Fruit fly (Drosophila melanogaster): ENCODE data around the gene Fur2.

Fur2 gene

DNA sequence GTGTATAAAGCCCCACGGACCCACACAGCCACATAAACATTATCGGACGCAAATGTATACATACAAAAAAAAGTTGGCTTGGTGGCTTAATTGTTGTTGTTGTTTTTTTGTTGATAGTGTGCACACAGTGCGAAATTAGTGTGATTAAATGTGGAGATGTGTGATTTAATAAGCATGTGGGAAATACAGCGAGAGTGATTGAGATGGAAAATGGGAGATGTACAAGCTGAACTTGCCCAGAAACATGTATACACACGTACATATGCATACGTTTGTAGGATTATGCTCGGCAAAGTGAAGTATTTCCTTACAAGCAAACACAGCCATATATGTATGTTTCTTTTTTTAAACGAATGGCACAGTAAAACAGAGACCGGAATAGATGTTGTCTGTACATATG, 655 bp downstream of the Fur2 start:
- TF ChIP-seq noc (tag; optimal IDR thresholded peaks at IDR 0.05) = no peak

DNA sequence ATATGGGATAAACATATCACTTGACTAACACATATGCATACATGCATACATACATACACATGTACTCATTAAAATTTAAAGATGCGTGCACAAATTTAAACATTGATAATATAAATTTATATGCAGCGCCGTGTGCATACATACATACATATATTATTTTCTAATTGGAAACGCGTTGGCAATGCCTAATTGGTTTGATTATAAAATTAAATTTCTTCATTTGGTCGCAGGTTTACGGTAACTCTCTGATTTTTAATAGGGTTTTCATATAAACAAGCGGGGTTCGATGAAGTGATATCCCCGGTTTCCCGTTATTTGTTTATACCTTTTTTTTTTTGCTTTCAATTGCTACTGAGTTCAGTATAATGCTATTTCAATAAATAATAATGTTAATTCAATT, 1.2 kb downstream of the Fur2 start:
- TF ChIP-seq noc (tag; optimal IDR thresholded peaks at IDR 0.05) = no peak

DNA sequence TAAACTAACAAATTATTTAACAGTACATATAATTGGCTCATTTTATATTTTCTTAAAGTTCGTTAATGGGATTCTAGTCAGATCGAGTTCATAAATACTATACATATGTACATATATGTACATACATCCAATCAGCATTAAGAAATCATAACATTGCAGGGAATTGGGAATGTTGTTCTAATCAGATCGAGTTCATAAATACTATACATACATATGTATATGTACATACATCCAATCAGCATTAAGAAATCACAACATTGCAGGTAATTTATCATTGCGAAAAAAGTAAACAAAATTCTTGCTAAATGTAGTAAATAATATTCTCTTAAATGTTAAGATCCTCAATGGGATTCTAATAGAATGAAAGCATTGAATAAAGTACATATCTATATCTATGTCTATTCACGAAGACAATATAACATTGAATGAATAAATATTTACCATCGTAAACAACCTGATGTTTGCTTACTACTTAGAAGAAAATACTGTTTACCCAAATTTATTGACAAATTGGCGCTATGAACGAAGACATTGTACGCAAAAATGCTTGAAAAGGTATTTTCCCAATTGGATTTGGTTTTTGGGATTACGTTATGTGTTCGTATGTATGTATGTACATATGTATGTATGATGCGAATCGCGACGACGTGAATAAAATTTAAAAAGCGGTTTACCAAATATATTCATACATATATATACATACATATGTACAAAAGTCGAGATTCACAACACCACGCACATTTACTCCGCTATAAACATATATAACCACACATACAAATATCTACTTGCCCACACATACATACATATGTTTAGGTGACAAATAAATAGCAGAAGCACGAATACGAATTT, 11.0 kb downstream of the Fur2 start:
- peak; percentile 90 for TF ChIP-seq noc (tag; optimal IDR thresholded peaks at IDR 0.05)

DNA sequence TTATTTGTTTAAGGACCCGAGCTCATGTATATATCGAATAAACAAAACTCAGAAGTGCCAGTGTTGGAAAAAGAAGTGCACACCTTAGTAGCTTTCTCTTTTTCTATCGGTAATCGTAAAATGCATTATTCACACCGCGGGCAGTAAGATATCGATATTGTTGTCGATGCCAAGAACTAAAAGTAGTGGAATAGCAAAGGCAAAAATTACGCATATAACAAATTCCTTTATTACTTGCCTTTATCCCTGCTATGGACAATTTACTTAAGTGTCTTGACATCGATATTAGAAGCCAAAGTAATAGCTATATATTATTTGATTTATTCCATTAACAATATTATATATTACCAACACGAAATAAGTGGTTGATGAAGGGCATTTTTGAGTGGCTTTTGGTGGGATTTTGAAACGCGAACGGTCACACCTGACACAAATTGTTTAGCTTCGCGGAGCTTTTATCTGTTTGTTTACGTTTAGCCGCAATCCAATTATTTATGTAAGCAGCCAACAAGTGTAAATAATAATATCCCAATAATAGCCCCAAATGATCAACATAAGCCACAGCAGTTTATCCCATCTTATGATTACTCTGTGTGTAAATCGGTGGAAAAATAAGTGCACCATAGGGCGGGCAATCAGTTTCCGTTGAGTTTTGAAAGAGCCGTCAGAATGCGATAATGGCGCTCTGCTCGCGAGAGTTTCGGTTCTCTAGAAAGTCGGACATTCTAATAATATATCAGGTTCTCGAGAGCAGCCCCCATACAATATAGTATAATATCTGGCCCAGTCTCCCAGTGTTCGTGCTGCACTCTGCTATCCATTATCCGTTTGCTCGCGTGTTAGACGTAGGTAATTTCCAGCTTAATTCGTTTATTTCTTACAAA, 12.2 kb downstream of the Fur2 start, which contains the start of the genes CG9992 and CG4239:
CG9992 (minus strand) TSS at position 66 of the 884 bp plus-strand sequence.
CG4239 (plus strand) TSS at position 436 of the 884 bp plus-strand sequence.
- no peak for TF ChIP-seq noc (tag; optimal IDR thresholded peaks at IDR 0.05)

DNA sequence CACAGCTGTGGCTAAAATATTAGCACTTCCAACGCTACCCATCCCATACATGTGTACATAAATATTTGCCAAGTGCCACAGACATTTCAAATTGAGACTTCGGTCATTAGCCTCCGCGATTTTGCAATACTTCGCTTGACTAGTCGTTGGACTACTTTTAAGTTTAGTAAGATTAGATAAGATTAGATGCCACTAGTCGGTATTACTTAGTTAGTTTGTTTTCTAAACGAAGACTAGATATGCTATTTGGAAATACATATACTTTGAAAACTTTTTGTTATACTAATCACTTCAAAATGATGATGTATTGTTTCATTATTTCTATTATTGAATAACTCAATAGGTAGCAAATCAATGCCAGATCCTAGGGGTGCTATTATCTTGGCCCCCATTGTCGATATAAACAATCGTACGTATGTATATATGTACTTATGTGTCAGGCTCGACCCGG, 13.1 kb downstream of the Fur2 start:
- peak; percentile 83 for TF ChIP-seq noc (tag; optimal IDR thresholded peaks at IDR 0.05)

DNA sequence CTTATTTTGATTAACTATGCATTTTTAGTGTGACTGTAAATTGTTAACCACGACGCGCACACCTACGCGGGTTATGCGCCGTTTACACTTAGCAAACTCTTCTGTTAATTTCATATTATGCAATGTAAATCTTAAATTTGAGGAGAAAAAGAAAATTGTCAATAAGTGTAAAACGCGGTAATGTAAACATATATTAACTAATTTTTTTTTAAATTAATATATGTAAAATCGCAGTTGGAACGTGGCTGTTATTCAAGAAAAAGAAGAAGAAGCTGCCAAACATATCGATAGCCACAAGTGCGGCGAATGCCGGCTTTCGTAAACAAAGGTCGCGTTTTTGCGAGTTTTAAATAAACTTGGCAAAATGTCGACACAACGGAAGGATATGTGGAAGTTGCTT, 18.5 kb downstream of the Fur2 start, which contains the start of the genes TH1 and mei-41:
TH1 (minus strand) TSS at position 42 of the 400 bp plus-strand sequence.
mei-41 (plus strand) TSS at position 302 of the 400 bp plus-strand sequence.
- TF ChIP-seq noc (tag; optimal IDR thresholded peaks at IDR 0.05) = no peak

DNA sequence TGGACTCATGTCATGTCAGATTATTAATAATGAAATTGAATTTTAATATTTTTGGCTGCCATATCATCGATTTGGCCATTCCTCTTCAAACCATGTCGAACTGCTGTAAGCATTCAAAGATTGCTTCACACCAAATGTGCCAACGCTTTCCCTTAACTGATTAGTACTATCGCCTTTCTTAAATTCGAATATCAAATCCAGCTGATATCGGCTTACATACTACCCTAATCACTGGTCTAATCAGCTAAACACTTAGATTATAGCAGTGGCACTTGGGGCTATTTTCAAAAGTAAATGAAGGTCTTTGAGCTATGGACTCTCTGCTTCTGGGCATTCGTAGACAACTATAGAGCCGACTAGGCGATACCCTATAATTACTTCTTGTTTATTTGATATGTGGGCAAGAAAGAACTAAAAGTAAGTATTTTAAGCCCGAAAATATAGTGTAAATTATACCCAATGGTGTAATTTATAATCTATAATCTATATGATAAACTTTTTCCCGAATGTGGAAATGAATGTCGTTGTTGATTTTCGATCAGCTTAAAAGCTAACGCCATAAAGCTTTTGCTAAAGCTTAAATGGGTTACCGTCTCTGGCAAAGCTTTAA, 31.0 kb downstream of the Fur2 start:
- TF ChIP-seq noc (tag; optimal IDR thresholded peaks at IDR 0.05) = peak; percentile 86

DNA sequence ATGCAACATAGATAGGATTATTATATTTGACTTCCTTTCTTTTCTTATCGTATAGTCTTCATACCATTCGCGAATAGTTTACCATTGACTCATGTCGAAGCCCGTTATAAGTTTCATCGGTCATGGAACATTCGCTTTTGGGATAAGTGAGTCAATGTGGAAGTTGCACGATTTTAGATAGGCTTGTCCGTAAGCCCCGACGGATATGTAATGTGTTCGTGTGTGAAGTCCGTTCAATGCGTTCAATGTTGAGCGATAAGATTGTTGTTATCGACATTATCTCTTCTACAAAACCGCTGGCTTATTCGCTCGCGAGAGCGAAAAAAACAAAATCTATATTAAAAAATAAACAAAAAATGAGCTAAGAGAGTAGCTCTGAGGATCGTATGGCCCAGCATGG, 31.9 kb downstream of the Fur2 start, which contains the start of gene CG9981:
CG9981 (minus strand) TSS at position 320 of the 400 bp plus-strand sequence.
- no peak for TF ChIP-seq noc (tag; optimal IDR thresholded peaks at IDR 0.05)

DNA sequence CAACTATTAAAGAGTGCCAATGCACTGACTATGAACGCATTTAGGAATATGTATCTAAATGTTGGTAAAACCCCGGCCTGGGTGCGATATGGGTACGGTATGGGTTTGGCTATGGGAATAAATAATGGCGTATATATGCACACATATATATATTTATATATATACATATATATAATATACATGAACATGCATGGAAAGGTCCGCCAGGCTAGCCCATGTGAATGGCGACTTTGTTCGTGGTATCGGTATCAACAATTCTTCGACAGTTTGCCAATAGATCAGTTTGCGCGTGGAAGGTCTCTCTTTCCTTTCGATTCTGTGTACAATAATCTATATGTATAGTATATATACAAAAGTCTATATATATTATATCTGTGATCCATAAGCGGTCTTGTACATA, 32.3 kb downstream of the Fur2 start, which contains the start of gene CG4301:
CG4301 (plus strand) TSS at position 301 of the 400 bp plus-strand sequence.
- no peak for TF ChIP-seq noc (tag; optimal IDR thresholded peaks at IDR 0.05)

DNA sequence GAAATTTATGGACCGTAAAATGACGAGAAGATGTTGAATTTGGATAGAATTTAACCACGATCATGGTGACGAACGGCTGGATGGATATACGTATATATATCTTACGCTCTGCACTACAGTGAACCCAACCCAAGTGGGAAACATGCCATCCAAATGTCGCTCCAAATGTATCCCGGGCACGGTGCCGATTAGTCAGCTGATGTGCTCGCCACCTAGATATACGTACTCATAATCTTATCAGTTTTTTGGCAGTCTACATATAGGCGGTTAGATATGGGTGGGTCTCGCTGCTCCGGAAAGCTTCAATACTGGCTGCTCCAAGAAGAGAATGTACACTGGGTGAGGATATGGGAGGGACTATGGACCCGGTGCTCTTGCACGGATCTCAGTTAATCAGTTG, 33.2 kb downstream of the Fur2 start:
- no peak for TF ChIP-seq noc (tag; optimal IDR thresholded peaks at IDR 0.05)

DNA sequence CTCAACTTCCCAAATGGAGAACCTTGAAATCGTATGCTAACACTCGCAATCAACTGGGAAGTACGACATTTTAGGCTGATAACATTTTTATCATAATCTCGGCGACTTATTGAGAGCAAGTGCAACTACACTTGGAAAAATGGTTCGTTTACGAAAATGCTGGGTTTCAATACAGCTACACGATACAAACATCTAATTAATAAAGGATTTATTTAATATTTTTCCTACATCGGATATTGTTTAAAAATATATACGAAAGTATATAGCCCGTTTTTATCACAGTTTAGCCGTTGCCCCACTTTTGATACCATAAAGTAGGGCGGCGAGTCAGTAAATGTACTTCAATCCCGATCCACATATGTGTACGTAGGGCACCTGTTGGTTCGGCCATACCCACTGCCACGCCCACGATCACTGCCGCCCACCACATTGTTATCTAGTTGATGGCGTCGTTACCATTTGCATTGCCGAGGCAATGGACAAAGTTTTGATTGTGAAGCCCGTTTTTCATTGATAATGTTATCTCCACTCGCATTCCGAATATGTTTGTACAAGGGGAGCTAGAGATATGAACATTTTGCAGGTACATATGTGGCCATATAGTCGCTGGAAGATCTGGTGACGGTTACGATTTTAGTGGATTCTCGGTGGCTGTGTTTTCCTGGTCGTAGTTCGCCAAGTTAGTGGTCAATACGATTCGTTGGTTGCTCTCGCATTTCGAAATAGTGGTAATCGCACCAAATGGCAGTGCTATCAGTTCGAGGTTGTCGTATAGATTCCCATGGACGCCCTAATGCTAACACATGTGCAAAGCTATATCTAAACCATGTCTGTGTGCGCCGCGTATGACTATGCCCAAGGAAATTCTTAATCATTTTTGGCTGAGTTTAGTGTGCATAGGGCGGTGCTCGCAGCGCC, 41.8 kb downstream of the Fur2 start, which contains the start of gene Traf-like:
Traf-like (plus strand) TSS at position 596 of the 918 bp plus-strand sequence.
- TF ChIP-seq noc (tag; optimal IDR thresholded peaks at IDR 0.05) = peak; percentile 48

DNA sequence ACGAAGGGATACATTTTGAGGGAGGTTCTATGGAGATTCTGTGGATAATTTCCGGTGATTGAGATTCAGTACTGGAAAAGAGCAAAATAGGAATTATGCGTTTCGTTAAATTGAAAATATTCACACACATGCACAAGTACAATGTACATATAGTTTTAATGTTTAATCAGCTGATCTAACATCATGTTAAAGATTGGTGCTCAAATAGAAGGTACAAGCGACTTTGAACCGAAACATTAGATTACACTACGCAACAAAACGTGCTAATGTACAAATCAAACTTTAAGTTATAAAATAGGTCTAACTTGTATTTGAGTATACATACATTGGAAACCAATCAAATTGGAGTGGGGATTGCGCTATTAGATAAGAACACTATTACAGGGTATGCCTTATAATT, 47.2 kb downstream of the Fur2 start:
- no peak for TF ChIP-seq noc (tag; optimal IDR thresholded peaks at IDR 0.05)

DNA sequence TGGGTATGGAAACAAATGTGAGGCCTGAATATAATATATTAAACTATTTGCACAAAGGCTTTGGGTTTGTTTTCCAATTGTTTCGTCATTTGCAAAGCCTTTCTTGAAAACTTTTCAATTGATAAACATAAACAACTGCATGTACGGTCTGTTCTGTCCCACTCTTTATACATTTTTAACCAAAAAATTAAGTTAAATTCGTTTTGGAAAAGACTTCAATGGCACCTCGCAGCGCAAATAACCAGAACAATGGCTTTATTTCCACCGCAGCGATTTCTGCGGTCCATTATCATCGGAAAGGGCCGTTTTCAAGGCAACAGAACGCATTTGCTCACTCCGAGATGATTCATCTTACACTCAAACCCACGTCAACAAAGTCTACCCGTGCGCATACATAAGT, 48.0 kb downstream of the Fur2 start:
- TF ChIP-seq noc (tag; optimal IDR thresholded peaks at IDR 0.05) = no peak

DNA sequence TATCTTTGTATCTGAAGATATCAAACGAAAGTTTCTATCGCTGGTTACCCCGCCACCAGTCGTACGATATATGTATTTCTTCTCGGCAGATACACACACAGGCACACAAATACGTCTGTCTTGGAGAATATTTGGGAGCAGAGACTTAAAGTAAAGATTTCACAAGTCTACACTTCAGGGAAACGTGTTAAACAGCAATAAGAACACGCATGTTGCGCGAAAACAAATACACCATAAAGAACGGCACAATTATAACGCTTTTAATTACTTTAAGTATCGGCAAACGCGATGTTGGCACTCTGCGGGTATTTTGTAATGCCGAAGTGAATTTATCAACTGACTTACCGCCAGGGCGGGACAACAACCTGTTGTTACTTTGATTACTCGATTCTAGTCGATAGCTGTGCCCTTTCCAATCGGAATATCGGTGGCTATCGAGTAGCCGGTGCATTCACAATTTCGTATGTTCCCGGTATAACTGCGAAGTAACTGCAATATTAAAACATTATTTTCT, 49.1 kb downstream of the Fur2 start, which contains the start of gene AnxB11:
AnxB11 (minus strand) TSS at position 367 of the 514 bp plus-strand sequence.
- no peak for TF ChIP-seq noc (tag; optimal IDR thresholded peaks at IDR 0.05)
